Worm (Caenorhabditis elegans) whole organism, L4 larva: Measurements from ENCODE around the gene gst-1.

Experiments used
- F10B5.3 ChIP-seq: sonication (generic microtip); optimal IDR thresholded peaks from 2 replicates; lab custom pipeline; 2016; ENCODE audit warnings: mild to moderate bottlenecking, missing genetic modification characterization, missing compliant biosample characterization
- F37D6.2 ChIP-seq: sonication (generic microtip); optimal IDR thresholded peaks from 2 replicates; lab custom pipeline; 2016; ENCODE audit warnings: mild to moderate bottlenecking, missing genetic modification characterization, missing compliant biosample characterization
- R02D3.7 ChIP-seq: fragments of 150-350 bp; sonication (generic microtip); optimal IDR thresholded peaks from 3 replicates; lab custom pipeline; 2014; ENCODE audit warnings: missing biosample characterization, missing genetic modification characterization
- T26A8.4 ChIP-seq: fragments of 200-800 bp; sonication (Bioruptor generic); IDR thresholded peaks from 2 replicates; pipeline ENCODE4 v1.3.6; 2022; ENCODE audit warnings: missing genetic modification characterization, missing compliant biosample characterization
- Y105C5A.15 ChIP-seq: fragments of 200-800 bp; sonication (Bioruptor generic); IDR thresholded peaks from 2 replicates; pipeline ENCODE4 v1.3.6; 2022; ENCODE audit warnings: missing genetic modification characterization, missing compliant biosample characterization
- Y48G9A.11 ChIP-seq: fragments of 200-800 bp; sonication (Bioruptor generic); IDR thresholded peaks from 2 replicates; pipeline ENCODE4 v1.3.6; 2022; ENCODE audit warnings: missing genetic modification reagents, missing genetic modification characterization, missing compliant biosample characterization
- ZK337.2 ChIP-seq: fragments of 200-800 bp; sonication (Bioruptor generic); IDR thresholded peaks from 2 replicates; pipeline ENCODE4 v1.3.6; 2022; ENCODE audit warnings: missing genetic modification reagents, missing genetic modification characterization, missing compliant biosample characterization
- aha-1 ChIP-seq: fragments of 150-350 bp; peaks from one replicate; lab custom pipeline; 2014; ENCODE audit warnings: missing biosample characterization, missing genetic modification characterization
- ceh-20 ChIP-seq: fragments of 200-800 bp; sonication (Bioruptor generic); IDR thresholded peaks from 2 replicates; pipeline ENCODE4 v1.3.6; 2022; ENCODE audit warnings: missing genetic modification reagents, missing genetic modification characterization, missing compliant biosample characterization
- ceh-28 ChIP-seq: fragments of 150-350 bp; optimal IDR thresholded peaks from 2 replicates; lab custom pipeline; 2014; ENCODE audit warnings: missing biosample characterization, missing genetic modification reagents, missing genetic modification characterization
- ces-1 ChIP-seq: fragments of 150-350 bp; sonication (generic microtip); optimal IDR thresholded peaks from 4 replicates; lab custom pipeline; 2014; ENCODE audit warnings: missing biosample characterization, missing genetic modification reagents, missing genetic modification characterization
- ctbp-1 ChIP-seq: fragments of 200-800 bp; sonication (Bioruptor generic); IDR thresholded peaks from 2 replicates; pipeline ENCODE4 v1.3.6; 2022; ENCODE audit warnings: missing genetic modification reagents, missing genetic modification characterization, missing compliant biosample characterization
- daf-16 ChIP-seq, 3 experiments: sonication (generic microtip); optimal IDR thresholded peaks; 2 replicates each; lab custom pipeline; 2016 to 2017; ENCODE audit warnings: missing genetic modification characterization in 3 of 3, missing genetic modification reagents in 3 of 3, mild to moderate bottlenecking in 2 of 3, missing compliant biosample characterization in 2 of 3, missing biosample characterization in 1 of 3, moderate library complexity in 1 of 3
- dmd-6 ChIP-seq: fragments of 200-800 bp; sonication (Bioruptor generic); IDR thresholded peaks from 2 replicates; pipeline ENCODE4 v1.3.6; 2022; ENCODE audit warnings: missing genetic modification reagents, missing genetic modification characterization, missing compliant biosample characterization
- dmd-8 ChIP-seq: fragments of 200-800 bp; sonication (Bioruptor generic); IDR thresholded peaks from 2 replicates; pipeline ENCODE4 v1.3.6; 2022; ENCODE audit warnings: missing genetic modification characterization, missing compliant biosample characterization
- dmd-9 ChIP-seq: fragments of 200-800 bp; sonication (Bioruptor generic); IDR thresholded peaks from 2 replicates; pipeline ENCODE4 v1.3.6; 2022; ENCODE audit warnings: missing genetic modification reagents, missing genetic modification characterization, missing compliant biosample characterization
- dpl-1 ChIP-seq: fragments of 150-350 bp; optimal IDR thresholded peaks from 2 replicates; lab custom pipeline; 2014; ENCODE audit warnings: missing biosample characterization, missing genetic modification reagents, missing genetic modification characterization
- fkh-10 ChIP-seq: fragments of 150-350 bp; optimal IDR thresholded peaks from 2 replicates; lab custom pipeline; 2014; ENCODE audit warnings: missing biosample characterization, missing genetic modification reagents, missing genetic modification characterization
- fos-1 ChIP-seq: fragments of 150-350 bp; optimal IDR thresholded peaks from 2 replicates; lab custom pipeline; 2014; ENCODE audit warnings: missing biosample characterization, missing genetic modification characterization
- gei-8 ChIP-seq: fragments of 200-800 bp; sonication (Bioruptor generic); optimal IDR thresholded peaks from 2 replicates; lab custom pipeline; 2018; ENCODE audit warnings: mild to moderate bottlenecking, missing genetic modification characterization, missing compliant biosample characterization
- hif-1 ChIP-seq, 2 experiments: sonication (generic microtip); optimal IDR thresholded peaks; 2 replicates each; lab custom pipeline; 2016 to 2017; ENCODE audit warnings: missing compliant biosample characterization in 2 of 2, missing genetic modification characterization in 2 of 2, missing genetic modification reagents in 2 of 2, missing genotype in 2 of 2, mild to moderate bottlenecking in 1 of 2
- lim-7 ChIP-seq: fragments of 200-800 bp; sonication (Bioruptor generic); IDR thresholded peaks from 2 replicates; pipeline ENCODE4 v1.3.6; 2022; ENCODE audit warnings: missing genetic modification characterization, missing compliant biosample characterization
- lin-15B ChIP-seq: fragments of 150-350 bp; sonication (generic microtip); optimal IDR thresholded peaks from 3 replicates; lab custom pipeline; 2014; ENCODE audit warnings: missing biosample characterization, missing genetic modification characterization
- lin-29 ChIP-seq: fragments of 200-800 bp; sonication (Bioruptor generic); IDR thresholded peaks from 2 replicates; pipeline ENCODE4 v1.3.6; 2022; ENCODE audit warnings: missing genetic modification reagents, missing genetic modification characterization, missing compliant biosample characterization
- lin-38 ChIP-seq: fragments of 200-800 bp; sonication (Bioruptor generic); IDR thresholded peaks from 2 replicates; pipeline ENCODE4 v1.3.6; 2022; ENCODE audit warnings: missing genetic modification reagents, missing genetic modification characterization, missing compliant biosample characterization
- lin-39 ChIP-seq: fragments of 150-350 bp; optimal IDR thresholded peaks from 2 replicates; lab custom pipeline; 2014; ENCODE audit warnings: missing biosample characterization, missing genetic modification reagents, missing genetic modification characterization
- lir-3 ChIP-seq: sonication (generic microtip); optimal IDR thresholded peaks from 2 replicates; lab custom pipeline; 2016; ENCODE audit warnings: mild to moderate bottlenecking, missing genetic modification characterization, missing compliant biosample characterization
- madf-5 ChIP-seq, 2 experiments: fragments of 200-800 bp; sonication (Bioruptor generic); IDR thresholded peaks; 2 replicates each; pipeline ENCODE4 v1.3.6; 2022; ENCODE audit warnings: missing compliant biosample characterization in 2 of 2, missing genetic modification characterization in 2 of 2
- madf-9 ChIP-seq: fragments of 200-800 bp; sonication (Bioruptor generic); conservative IDR thresholded peaks from 2 replicates; pipeline ENCODE4 v1.3.6; 2022; ENCODE audit warnings: missing genetic modification reagents, missing genetic modification characterization, missing compliant biosample characterization
- mdl-1 ChIP-seq, 2 experiments: fragments of 150-350 bp in 1 of 2; sonication (generic microtip) in 1 of 2; optimal IDR thresholded peaks; 2 replicates each; lab custom pipeline; 2014 to 2017; ENCODE audit warnings: missing biosample characterization in 2 of 2, missing genetic modification characterization in 2 of 2
- mdt-29 ChIP-seq: fragments of 200-800 bp; sonication (Bioruptor generic); IDR thresholded peaks from 2 replicates; pipeline ENCODE4 v1.3.6; 2022; ENCODE audit warnings: missing genetic modification reagents, missing genetic modification characterization, missing compliant biosample characterization
- mes-2 ChIP-seq: sonication (generic microtip); optimal IDR thresholded peaks from 2 replicates; lab custom pipeline; 2016; ENCODE audit warnings: missing genotype, mild to moderate bottlenecking, missing genetic modification characterization, missing compliant biosample characterization; ENCODE audit not compliant: poor library complexity, severe bottlenecking
- mxl-3 ChIP-seq: fragments of 200-800 bp; sonication (Bioruptor generic); optimal IDR thresholded peaks from 2 replicates; lab custom pipeline; 2018; ENCODE audit warnings: mild to moderate bottlenecking, missing genetic modification characterization, missing compliant biosample characterization
- nhr-11 ChIP-seq: fragments of 150-350 bp; optimal IDR thresholded peaks from 2 replicates; lab custom pipeline; 2014; ENCODE audit warnings: missing biosample characterization, missing genetic modification characterization
- nhr-25 ChIP-seq: sonication (generic microtip); optimal IDR thresholded peaks from 2 replicates; lab custom pipeline; 2017; ENCODE audit warnings: missing genetic modification characterization, mild to moderate bottlenecking, missing compliant biosample characterization, antibody characterized with exemption, moderate library complexity, borderline replicate concordance; ENCODE audit not compliant: insufficient read depth
- nhr-28 ChIP-seq: fragments of 150-350 bp; optimal IDR thresholded peaks from 2 replicates; lab custom pipeline; 2014; ENCODE audit warnings: missing biosample characterization, missing genetic modification characterization
- nhr-41 ChIP-seq: fragments of 200-800 bp; sonication (Bioruptor generic); IDR thresholded peaks from 2 replicates; pipeline ENCODE4 v1.3.6; 2022; ENCODE audit warnings: missing genetic modification reagents, missing genetic modification characterization, missing compliant biosample characterization
- nhr-48 ChIP-seq: sonication (generic microtip); optimal IDR thresholded peaks from 2 replicates; lab custom pipeline; 2016; ENCODE audit warnings: mild to moderate bottlenecking, missing genetic modification characterization, missing compliant biosample characterization
- pqm-1 ChIP-seq: sonication (generic microtip); optimal IDR thresholded peaks from 2 replicates; lab custom pipeline; 2017; ENCODE audit warnings: missing biosample characterization, missing genetic modification characterization
- rbr-2 ChIP-seq: sonication (generic microtip); optimal IDR thresholded peaks from 2 replicates; lab custom pipeline; 2016; ENCODE audit warnings: missing genotype, missing genetic modification characterization, missing compliant biosample characterization
- saeg-2 ChIP-seq: fragments of 200-800 bp; sonication (Bioruptor generic); IDR thresholded peaks from 2 replicates; pipeline ENCODE4 v1.3.6; 2022; ENCODE audit warnings: missing genetic modification reagents, missing genetic modification characterization, missing compliant biosample characterization
- set-16 ChIP-seq: fragments of 200-800 bp; sonication (Bioruptor generic); IDR thresholded peaks from 2 replicates; pipeline ENCODE4 v1.3.6; 2022; ENCODE audit warnings: missing genetic modification reagents, missing genetic modification characterization, missing compliant biosample characterization
- snpc-1.2 ChIP-seq: fragments of 200-800 bp; sonication (Bioruptor generic); IDR thresholded peaks from 2 replicates; pipeline ENCODE4 v1.3.6; 2022; ENCODE audit warnings: missing genetic modification reagents, missing genetic modification characterization, missing compliant biosample characterization
- snpc-4 ChIP-seq: fragments of 150-350 bp; optimal IDR thresholded peaks from 2 replicates; lab custom pipeline; 2014; ENCODE audit warnings: missing biosample characterization, missing genetic modification characterization
- tag-97 ChIP-seq: fragments of 200-800 bp; sonication (Bioruptor generic); IDR thresholded peaks from 2 replicates; pipeline ENCODE4 v1.3.6; 2022; ENCODE audit warnings: missing genetic modification characterization, missing compliant biosample characterization
- unc-130 ChIP-seq: sonication (generic microtip); optimal IDR thresholded peaks from 2 replicates; lab custom pipeline; 2016; ENCODE audit warnings: missing genetic modification reagents, missing genetic modification characterization, missing compliant biosample characterization
- unc-62 ChIP-seq, 3 experiments: fragments of 150-350 bp in 1 of 3; sonication (generic microtip); optimal IDR thresholded peaks in 2 of 3; peaks in 1 of 3; 1 replicate in 1 of 3; 2 replicates in 2 of 3; lab custom pipeline; 2014 to 2017; ENCODE audit warnings: missing biosample characterization in 3 of 3, missing genetic modification characterization in 3 of 3, missing genetic modification reagents in 3 of 3, missing genotype in 1 of 3
- vab-7 ChIP-seq: fragments of 200-800 bp; sonication (Bioruptor generic); IDR thresholded peaks from 2 replicates; pipeline ENCODE4 v1.3.6; 2022; ENCODE audit warnings: missing genetic modification reagents, missing genetic modification characterization, missing compliant biosample characterization
- zfp-2 ChIP-seq: sonication (generic microtip); optimal IDR thresholded peaks from 2 replicates; lab custom pipeline; 2016; ENCODE audit warnings: mild to moderate bottlenecking, missing genetic modification characterization, missing compliant biosample characterization
- ztf-11 ChIP-seq: fragments of 150-350 bp; optimal IDR thresholded peaks from 2 replicates; lab custom pipeline; 2014; ENCODE audit warnings: missing biosample characterization, missing genetic modification characterization

The gst-1 gene

DNA sequence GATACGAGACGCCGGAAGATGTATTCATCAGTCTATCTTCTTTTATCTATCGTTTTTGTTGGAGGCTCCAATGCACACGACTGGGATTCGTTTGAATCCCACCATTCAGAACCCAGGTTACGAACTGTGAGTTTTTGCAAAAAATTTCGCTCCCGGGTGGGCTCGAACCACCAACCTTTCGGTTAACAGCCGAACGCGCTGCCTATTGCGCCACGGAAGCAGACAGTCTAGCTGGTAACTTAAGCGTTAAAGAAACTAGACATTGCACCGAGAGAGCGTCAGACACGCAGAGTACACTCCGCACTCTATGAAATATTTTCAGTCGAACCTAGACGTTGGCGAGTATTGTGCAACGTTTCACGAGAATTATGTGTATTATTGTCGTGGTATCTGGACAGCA is 44.9 kb downstream of the gst-1 start (continued):
- TF ChIP-seq nhr-25 (tag; lab: Kevin White, UChicago) (no peak), ceh-28 (tag; lab: Kevin White, UChicago) (no peak), dmd-6 (GFP tag; lab: Robert Waterston, UW) (peak; percentile 59), ztf-11 (tag; lab: Kevin White, UChicago) (no peak), unc-62 (GFP tag; optimal IDR thresholded peaks at IDR 0.05 in 1 of 2; lab: Kevin White, UChicago) (peak in 1 of 2 experiments; percentile 92), unc-62 (tag; optimal IDR thresholded peaks at IDR 0.05; lab: Kevin White, UChicago) (no peak), mdl-1 (tag; optimal IDR thresholded peaks at IDR 0.05; lab: Kevin White, UChicago) (peak in 1 of 2 experiments; percentile 15), nhr-48 (tag; lab: Kevin White, UChicago) (peak; percentile 23), F10B5.3 (tag; lab: Kevin White, UChicago) (no peak), mxl-3 (GFP tag; lab: Kevin White, UChicago) (peak; percentile 0), lin-29 (GFP tag; lab: Robert Waterston, UW) (0 out of 2 replicates have a peak, but pooled peaks have one; percentile 56), nhr-41 (GFP tag; lab: Robert Waterston, UW) (0 out of 2 replicates have a peak, but pooled peaks have one; percentile 44), fkh-10 (no peak), hif-1 (tag; optimal IDR thresholded peaks at IDR 0.05; lab: Kevin White, UChicago) (peak in 1 of 2 experiments; percentile 54), lin-38 (GFP tag; lab: Robert Waterston, UW) (peak; percentile 84), Y48G9A.11 (GFP tag; lab: Robert Waterston, UW) (peak; percentile 82), lir-3 (tag; lab: Kevin White, UChicago) (no peak), lin-15B (no peak), gei-8 (peak; percentile 52), snpc-4 (tag; lab: Kevin White, UChicago) (peak; percentile 22), ctbp-1 (peak; percentile 68), saeg-2 (0 out of 2 replicates have a peak, but pooled peaks have one; percentile 69), nhr-11 (tag; lab: Kevin White, UChicago) (peak; percentile 23), madf-5 (GFP tag; IDR thresholded peaks at IDR 0.05; lab: Robert Waterston, UW) (peak in 1 of 2 experiments; percentile 88; a peak in 2 of 4 replicates), snpc-1.2 (GFP tag; lab: Robert Waterston, UW) (peak; percentile 73), aha-1 (peak; percentile 94), nhr-28 (tag; lab: Kevin White, UChicago) (peak; percentile 17), lin-39 (tag; lab: Kevin White, UChicago) (no peak), dmd-9 (GFP tag; lab: Robert Waterston, UW) (peak; percentile 67), ceh-20 (GFP tag; lab: Robert Waterston, UW) (peak; percentile 38), mes-2 (peak; percentile 73), lim-7 (GFP tag; lab: Robert Waterston, UW) (peak; percentile 95), R02D3.7 (no peak), pqm-1 (no peak), tag-97 (GFP tag; lab: Robert Waterston, UW) (no peak), Y105C5A.15 (GFP tag; lab: Robert Waterston, UW) (peak; percentile 77; the same call in 1 of the 2 replicates), mdt-29 (peak; percentile 54), T26A8.4 (GFP tag; lab: Robert Waterston, UW) (peak; percentile 74), unc-130 (GFP tag; lab: Kevin White, UChicago) (peak; percentile 57), daf-16 (GFP tag; optimal IDR thresholded peaks at IDR 0.05; lab: Kevin White, UChicago) (peak in 1 of 2 experiments; percentile 59), daf-16 (tag; optimal IDR thresholded peaks at IDR 0.05; lab: Kevin White, UChicago) (no peak), ZK337.2 (GFP tag; lab: Robert Waterston, UW) (no peak), rbr-2 (tag; lab: Kevin White, UChicago) (peak; percentile 38), dmd-8 (GFP tag; lab: Robert Waterston, UW) (peak; percentile 74), F37D6.2 (tag; lab: Kevin White, UChicago) (no peak), set-16 (peak; percentile 20; the same call in 1 of the 2 replicates), dpl-1 (peak; percentile 1), zfp-2 (no peak), ces-1 (GFP tag; lab: Kevin White, UChicago) (no peak), vab-7 (GFP tag; lab: Robert Waterston, UW) (peak; percentile 90), madf-9 (GFP tag; lab: Robert Waterston, UW) (peak; percentile 65), fos-1 (no peak)
